Fruit fly (Drosophila melanogaster): ENCODE measurements around the gene CecC.

CecC gene

DNA sequence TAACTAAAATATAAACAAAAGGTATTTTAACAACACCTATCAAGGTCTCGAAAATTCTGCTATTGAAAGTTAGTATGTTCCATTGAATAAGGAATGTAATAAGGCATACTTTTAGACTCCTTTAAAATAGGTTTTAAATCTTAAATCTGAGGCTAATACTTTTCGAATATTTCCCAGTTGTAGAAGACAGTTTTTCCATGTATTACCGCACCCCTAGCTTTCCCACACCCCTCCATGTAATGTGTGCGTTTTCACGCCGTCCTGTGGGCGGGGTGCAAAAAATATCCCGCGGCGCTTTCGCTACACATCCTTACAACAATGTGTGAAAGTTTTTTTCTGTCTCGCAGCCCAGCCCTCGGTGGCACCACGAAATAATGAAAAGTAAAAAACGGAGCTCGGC is 8.3 kb downstream of the CecC start (continued):
- TF ChIP-seq CG11456 (GFP tag; IDR thresholded peaks at IDR 0.05): no peak
- TF ChIP-seq CG7556 (GFP tag; optimal IDR thresholded peaks at IDR 0.05): peak; percentile 36
- peak; percentile 26 for TF ChIP-seq CG12391 (tag; optimal IDR thresholded peaks at IDR 0.05)
- peak; percentile 5 for TF ChIP-seq CG13424 (tag; optimal IDR thresholded peaks at IDR 0.05)
- no peak for TF ChIP-seq Opbp (GFP tag; IDR thresholded peaks at IDR 0.05; ENCODE audit: partially characterized antibody)
- TF ChIP-seq gem (tag; optimal IDR thresholded peaks at IDR 0.05): peak; percentile 28
- TF ChIP-seq gcm (GFP tag; optimal IDR thresholded peaks at IDR 0.05): no peak
- TF ChIP-seq Blimp-1 (GFP tag; optimal IDR thresholded peaks at IDR 0.05): peak; percentile 11
- no peak for TF ChIP-seq CG5953 (GFP tag; IDR thresholded peaks at IDR 0.05)
- peak; percentile 8 for TF ChIP-seq Meics (GFP tag; optimal IDR thresholded peaks at IDR 0.05)
- TF ChIP-seq CG2120 (GFP tag; optimal IDR thresholded peaks at IDR 0.05): peak; percentile 23
- TF ChIP-seq CG1792 (GFP tag; optimal IDR thresholded peaks at IDR 0.05): no peak

DNA sequence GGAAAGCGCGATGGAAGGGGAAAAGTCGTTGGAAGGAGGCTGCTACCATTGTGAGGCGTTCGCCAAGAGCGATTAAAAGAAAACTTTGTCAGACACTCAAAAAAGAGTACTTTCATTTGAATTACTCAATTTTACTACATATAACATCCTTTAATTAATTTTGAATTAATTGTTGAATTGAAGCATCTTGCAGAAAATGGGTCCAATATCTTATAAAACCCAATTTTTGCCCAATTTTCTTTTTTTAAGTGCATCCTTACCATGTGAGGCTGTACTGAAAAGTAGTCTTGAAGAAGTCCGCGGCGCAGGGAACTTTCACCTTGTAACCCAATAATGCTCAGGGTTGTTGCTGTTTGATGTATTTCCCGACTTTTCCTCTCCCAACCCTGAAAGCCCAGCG is 19.0 kb downstream of the CecC start:
- TF ChIP-seq CG10147 (GFP tag; optimal IDR thresholded peaks at IDR 0.05) (no peak), Dll (GFP tag; IDR thresholded peaks at IDR 0.05; ENCODE audit: partially characterized antibody) (no peak), da (GFP tag; optimal IDR thresholded peaks at IDR 0.05) (no peak), CG8765 (GFP tag; IDR thresholded peaks at IDR 0.05) (no peak), zen (tag; optimal IDR thresholded peaks at IDR 0.05) (no peak), CG11560 (tag; IDR thresholded peaks at IDR 0.05) (no peak), seq (GFP tag; IDR thresholded peaks at IDR 0.05) (no peak), CG4820 (GFP tag; optimal IDR thresholded peaks at IDR 0.05) (no peak), TFAM (GFP tag; optimal IDR thresholded peaks at IDR 0.05) (no peak), CG1647 (GFP tag; optimal IDR thresholded peaks at IDR 0.05) (no peak), CHES-1-like (GFP tag; optimal IDR thresholded peaks at IDR 0.05) (no peak), usp (GFP tag; optimal IDR thresholded peaks at IDR 0.05) (no peak), CG4404 (GFP tag; IDR thresholded peaks at IDR 0.05) (no peak), CG10565 (GFP tag; optimal IDR thresholded peaks at IDR 0.05) (no peak), exex (tag; optimal IDR thresholded peaks at IDR 0.05) (no peak), stwl (tag; optimal IDR thresholded peaks at IDR 0.05) (no peak), bab2 (GFP tag; optimal IDR thresholded peaks at IDR 0.05) (no peak), Optix (GFP tag; IDR thresholded peaks at IDR 0.05) (no peak), CG5245 (GFP tag; optimal IDR thresholded peaks at IDR 0.05) (no peak), H2.0 (GFP tag; IDR thresholded peaks at IDR 0.05) (0 out of 2 replicates have a peak, but pooled peaks have one; percentile 17), abd-A (tag; optimal IDR thresholded peaks at IDR 0.05) (no peak), Atf-2 (GFP tag; optimal IDR thresholded peaks at IDR 0.05) (no peak), CG18619 (GFP tag; optimal IDR thresholded peaks at IDR 0.05) (no peak), cwo (GFP tag; optimal IDR thresholded peaks at IDR 0.05) (no peak), CG11093 (GFP tag; IDR thresholded peaks at IDR 0.05) (no peak), CG12155 (GFP tag; optimal IDR thresholded peaks at IDR 0.05) (no peak), CG11723 (GFP tag; optimal IDR thresholded peaks at IDR 0.05) (no peak), CG3407 (GFP tag; optimal IDR thresholded peaks at IDR 0.05) (no peak), Trl (optimal IDR thresholded peaks at IDR 0.05) (no peak), Trl (GFP tag; optimal IDR thresholded peaks at IDR 0.05) (no peak), croc (GFP tag; conservative IDR thresholded peaks at IDR 0.05) (no peak), CG8478 (optimal IDR thresholded peaks at IDR 0.05) (no peak), Meics (GFP tag; optimal IDR thresholded peaks at IDR 0.05) (peak; percentile 8), D (optimal IDR thresholded peaks at IDR 0.05) (no peak), D (GFP tag; optimal IDR thresholded peaks at IDR 0.05) (peak; percentile 8), p53 (GFP tag; optimal IDR thresholded peaks at IDR 0.05) (no peak), CG15696 (tag; optimal IDR thresholded peaks at IDR 0.05) (no peak), CG8388 (GFP tag; optimal IDR thresholded peaks at IDR 0.05) (peak; percentile 46), CG17328 (GFP tag; IDR thresholded peaks at IDR 0.05) (peak; percentile 46; the same call in 1 of the 2 replicates), kni (GFP tag; optimal IDR thresholded peaks at IDR 0.05) (no peak), dimm (GFP tag; IDR thresholded peaks at IDR 0.05) (no peak)

Measured in whole organism, embryonic.